Worm (Caenorhabditis elegans) whole organism, L1 larva: ENCODE measurements around the gene ZK632.9.

Experiments
- aly-2 ChIP-seq: fragments of 150-350 bp; optimal IDR thresholded peaks from 2 replicates; lab custom pipeline; 2014; ENCODE audit warnings: missing biosample characterization, missing genetic modification characterization
- lin-13 ChIP-seq: fragments of 150-350 bp; optimal IDR thresholded peaks from 2 replicates; lab custom pipeline; 2014; ENCODE audit warnings: missing biosample characterization, missing genetic modification reagents, missing genetic modification characterization
- lsy-2 ChIP-seq, 2 experiments: fragments of 150-350 bp; optimal IDR thresholded peaks; 2 replicates each; lab custom pipeline; 2014; ENCODE audit warnings: missing biosample characterization in 2 of 2, missing genetic modification characterization in 2 of 2
- mab-9 ChIP-seq: fragments of 200-800 bp; sonication (Bioruptor generic); IDR thresholded peaks from 2 replicates; pipeline ENCODE4 v1.3.6; 2022; ENCODE audit warnings: missing genetic modification reagents, missing genetic modification characterization, missing compliant biosample characterization
- nhr-28 ChIP-seq: fragments of 150-350 bp; optimal IDR thresholded peaks from 2 replicates; lab custom pipeline; 2014; ENCODE audit warnings: missing biosample characterization, missing genetic modification characterization
- nhr-47 ChIP-seq: sonication (generic microtip); optimal IDR thresholded peaks from 2 replicates; lab custom pipeline; 2016; ENCODE audit warnings: mild to moderate bottlenecking, missing genetic modification characterization, moderate library complexity, missing compliant biosample characterization
- nhr-71 ChIP-seq: sonication (generic microtip); optimal IDR thresholded peaks from 2 replicates; lab custom pipeline; 2016; ENCODE audit warnings: mild to moderate bottlenecking, missing genetic modification characterization, moderate library complexity, missing compliant biosample characterization
- nhr-76 ChIP-seq: sonication (generic microtip); optimal IDR thresholded peaks from 2 replicates; lab custom pipeline; 2017; ENCODE audit warnings: missing biosample characterization, missing genetic modification characterization
- pax-3 ChIP-seq: fragments of 200-800 bp; sonication (Bioruptor generic); optimal IDR thresholded peaks from 2 replicates; lab custom pipeline; 2018; ENCODE audit warnings: mild to moderate bottlenecking, missing genetic modification characterization, moderate library complexity, missing compliant biosample characterization
- unc-86 ChIP-seq: sonication (generic microtip); optimal IDR thresholded peaks from 2 replicates; lab custom pipeline; 2016; ENCODE audit warnings: missing genetic modification characterization, missing compliant biosample characterization

DNA sequence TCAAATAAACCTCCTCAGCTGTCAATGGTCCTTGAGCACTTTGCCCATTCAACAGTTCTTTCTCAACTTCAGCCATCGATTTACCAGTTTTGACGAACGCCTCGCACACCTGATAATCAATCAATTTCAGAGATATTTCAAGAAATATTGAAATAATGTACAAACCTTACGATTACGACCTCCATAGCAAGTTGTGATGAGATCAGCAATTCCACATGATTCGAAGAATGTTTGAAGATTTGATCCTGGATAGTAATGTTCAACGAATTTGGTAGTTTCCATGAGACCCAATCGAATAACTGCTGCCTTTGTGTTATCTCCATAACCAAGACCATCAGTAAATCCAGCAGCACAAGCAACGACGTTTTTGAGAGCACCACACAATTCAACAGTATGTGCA, 29.7 kb upstream of the ZK632.9 start:
- TF ChIP-seq unc-86 (tag; lab: Kevin White, UChicago) (no peak), mab-9 (GFP tag; lab: Robert Waterston, UW) (no peak), nhr-76 (tag; lab: Kevin White, UChicago) (no peak), nhr-71 (tag; lab: Kevin White, UChicago) (no peak), nhr-47 (tag; lab: Kevin White, UChicago) (no peak), lin-13 (GFP tag; lab: Kevin White, UChicago) (no peak), nhr-28 (tag; lab: Kevin White, UChicago) (no peak), aly-2 (tag; lab: Kevin White, UChicago) (no peak), lsy-2 (tag; optimal IDR thresholded peaks at IDR 0.05; lab: Kevin White, UChicago) (no peak), pax-3 (tag; lab: Kevin White, UChicago) (no peak)
